Worm (Caenorhabditis elegans) whole organism, early embryonic: ENCODE data around the gene pitr-3.

Experiments
- ama-1 ChIP-seq: fragments of 150-350 bp; optimal IDR thresholded peaks from 2 replicates; lab custom pipeline; 2014
- flt-1 ChIP-seq: fragments of 200-800 bp; sonication (Bioruptor generic); IDR thresholded peaks from 2 replicates; pipeline ENCODE4 v1.3.6; 2022; ENCODE audit warnings: missing genetic modification characterization, missing compliant biosample characterization
- scrt-1 ChIP-seq: fragments of 200-800 bp; sonication (Bioruptor generic); IDR thresholded peaks from 2 replicates; pipeline ENCODE4 v1.3.6; 2022; ENCODE audit warnings: missing genetic modification characterization, missing compliant biosample characterization
- sea-1 ChIP-seq: fragments of 200-800 bp; sonication (Bioruptor generic); conservative IDR thresholded peaks from 2 replicates; pipeline ENCODE4 v1.3.6; 2022; ENCODE audit warnings: missing genetic modification characterization, missing compliant biosample characterization

ce11 chrV:9148151-9148550, 7.0 kb upstream of the pitr-3 start:
- TF ChIP-seq flt-1 (GFP tag; lab: Robert Waterston, UW) (no peak), sea-1 (GFP tag; lab: Robert Waterston, UW) (no peak), ama-1 (lab: Kevin White, UChicago) (no peak), scrt-1 (GFP tag; lab: Robert Waterston, UW) (no peak)
